Fruit fly (Drosophila melanogaster): ENCODE results near the gene primo-1.

The primo-1 gene

DNA sequence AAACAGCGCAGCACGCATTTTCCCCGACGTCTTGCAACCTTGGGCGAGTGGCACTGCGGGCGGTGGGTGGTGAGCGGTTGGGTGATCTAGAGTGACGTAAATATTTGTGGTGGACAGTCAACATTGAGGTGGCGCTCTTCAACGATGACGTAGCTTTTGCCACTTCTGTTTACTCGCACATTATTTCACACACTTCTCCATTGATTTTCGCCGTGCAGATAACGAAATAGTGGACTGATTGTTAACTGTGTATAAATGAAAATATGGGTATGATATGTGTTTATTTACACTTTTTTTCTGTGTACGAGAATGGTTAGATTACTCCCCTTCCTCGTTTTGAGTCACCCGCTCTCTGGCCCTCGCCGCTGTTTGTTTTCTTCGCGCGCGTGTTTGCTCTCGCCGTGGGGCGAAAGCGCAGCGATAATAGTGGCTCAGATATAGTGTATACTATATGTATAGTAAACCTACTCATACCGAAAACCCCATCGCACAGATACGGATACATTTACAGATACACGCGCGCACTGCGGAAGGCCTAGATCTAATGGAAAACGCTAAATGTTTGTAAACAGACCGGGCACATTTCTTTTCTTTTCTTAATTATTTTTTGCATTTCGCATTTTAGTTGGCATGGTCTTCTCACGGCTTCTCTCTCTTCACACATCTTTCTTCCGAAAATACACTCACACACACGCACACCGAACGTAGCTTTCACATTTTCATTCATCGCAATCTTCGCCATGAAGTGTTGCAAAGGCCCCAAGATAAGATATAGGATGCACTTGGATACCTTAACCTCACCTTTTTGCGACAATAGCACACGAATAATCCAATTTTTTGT is 25.0 kb downstream of the primo-1 start, which contains the start of gene omd (continued):
- TF ChIP-seq CG9797 (GFP tag; optimal IDR thresholded peaks at IDR 0.05) (no peak), CG4282 (GFP tag; optimal IDR thresholded peaks at IDR 0.05) (no peak), CoRest (tag; optimal IDR thresholded peaks at IDR 0.05) (no peak), da (GFP tag; optimal IDR thresholded peaks at IDR 0.05) (no peak), CG9215 (GFP tag; IDR thresholded peaks at IDR 0.05) (no peak), dimm (GFP tag; IDR thresholded peaks at IDR 0.05) (no peak), nerfin-1 (tag; optimal IDR thresholded peaks at IDR 0.05) (peak; percentile 64), CG17359 (tag; optimal IDR thresholded peaks at IDR 0.05) (peak; percentile 64), HLH54F (GFP tag; optimal IDR thresholded peaks at IDR 0.05) (peak; percentile 41), MESR4 (GFP tag; optimal IDR thresholded peaks at IDR 0.05) (peak; percentile 10), Usf (GFP tag; optimal IDR thresholded peaks at IDR 0.05) (peak; percentile 24), CG12391 (tag; optimal IDR thresholded peaks at IDR 0.05) (peak; percentile 37), CG3995 (GFP tag; optimal IDR thresholded peaks at IDR 0.05) (no peak), Lpt (GFP tag; optimal IDR thresholded peaks at IDR 0.05) (no peak), CG6854 (GFP tag; optimal IDR thresholded peaks at IDR 0.05) (peak; percentile 72), CG17328 (GFP tag; IDR thresholded peaks at IDR 0.05) (peak; percentile 51), phol (tag; optimal IDR thresholded peaks at IDR 0.05) (no peak), nmo (GFP tag; optimal IDR thresholded peaks at IDR 0.05) (peak; percentile 8), eyg (GFP tag; optimal IDR thresholded peaks at IDR 0.05) (peak; percentile 69), CG10543 (GFP tag; optimal IDR thresholded peaks at IDR 0.05) (peak; percentile 83), CG17186 (GFP tag; optimal IDR thresholded peaks at IDR 0.05) (peak; percentile 69), Hsf (GFP tag; optimal IDR thresholded peaks at IDR 0.05) (peak; percentile 64), caup (GFP tag; optimal IDR thresholded peaks at IDR 0.05; ENCODE audit: severe bottlenecking) (peak; percentile 77), wek (GFP tag; optimal IDR thresholded peaks at IDR 0.05) (peak; percentile 80), CG2202 (tag; optimal IDR thresholded peaks at IDR 0.05) (peak; percentile 69), CG8944 (GFP tag; optimal IDR thresholded peaks at IDR 0.05) (peak; percentile 69), Dbx (GFP tag; IDR thresholded peaks at IDR 0.05) (0 out of 3 replicates have a peak, but pooled peaks have one; percentile 46), CG34224 (GFP tag; IDR thresholded peaks at IDR 0.05; ENCODE audit: partially characterized antibody) (no peak), CHES-1-like (GFP tag; optimal IDR thresholded peaks at IDR 0.05) (peak; percentile 49), Vsx1 (GFP tag; optimal IDR thresholded peaks at IDR 0.05) (no peak), Hmr (GFP tag; optimal IDR thresholded peaks at IDR 0.05) (peak; percentile 83), Trl (optimal IDR thresholded peaks at IDR 0.05) (peak in 1 of 2 experiments; percentile 50), Trl (GFP tag; optimal IDR thresholded peaks at IDR 0.05) (peak; percentile 76), CG1603 (tag; optimal IDR thresholded peaks at IDR 0.05) (no peak), Mes4 (GFP tag; optimal IDR thresholded peaks at IDR 0.05) (peak; percentile 45), CG30403 (GFP tag; optimal IDR thresholded peaks at IDR 0.05) (peak; percentile 9), C15 (GFP tag; IDR thresholded peaks at IDR 0.05) (0 out of 3 replicates have a peak, but pooled peaks have one; percentile 10), CG2129 (GFP tag; IDR thresholded peaks at IDR 0.05; ENCODE audit: partially characterized antibody) (no peak), cg (GFP tag; optimal IDR thresholded peaks at IDR 0.05) (peak; percentile 75), Ada2b (GFP tag; IDR thresholded peaks at IDR 0.05) (peak; percentile 27; the same call in 1 of the 2 replicates), CG9609 (GFP tag; optimal IDR thresholded peaks at IDR 0.05) (peak; percentile 17), CG14014 (GFP tag; IDR thresholded peaks at IDR 0.05) (peak; percentile 55; the same call in 1 of the 2 replicates), nom (GFP tag; optimal IDR thresholded peaks at IDR 0.05) (no peak), sr (GFP tag; IDR thresholded peaks at IDR 0.05) (no peak; the same call in 2 of the 3 replicates), CG10321 (GFP tag; IDR thresholded peaks at IDR 0.05) (no peak), scrt (GFP tag; optimal IDR thresholded peaks at IDR 0.05) (no peak), sima (GFP tag; optimal IDR thresholded peaks at IDR 0.05) (peak; percentile 3), Dp (GFP tag; optimal IDR thresholded peaks at IDR 0.05) (peak; percentile 9), Rfx (GFP tag; IDR thresholded peaks at IDR 0.05) (peak; percentile 72)
